Worm (Caenorhabditis elegans): ENCODE results near the gene K01C8.2.

The K01C8.2 gene

ce11 chrII:8253160-8253793 lies 16.0 kb downstream of the K01C8.2 start, which contains the start of gene F35C11.5 (continued):
- peak; percentile 13 for TF ChIP-seq him-1 (tag; optimal IDR thresholded peaks at IDR 0.05)
- TF ChIP-seq ceh-79 (tag; optimal IDR thresholded peaks at IDR 0.05): no peak
- no peak for TF ChIP-seq ztf-25 (GFP tag; IDR thresholded peaks at IDR 0.05)
- TF ChIP-seq dpl-1 (GFP tag; optimal IDR thresholded peaks at IDR 0.05): peak; percentile 66
- no peak for TF ChIP-seq lin-26 (GFP tag; IDR thresholded peaks at IDR 0.05)
- TF ChIP-seq ama-1 (optimal IDR thresholded peaks at IDR 0.05): no peak
- TF ChIP-seq ama-1 (GFP tag; optimal IDR thresholded peaks at IDR 0.05): no peak
- TF ChIP-seq cebp-1 (GFP tag; IDR thresholded peaks at IDR 0.05): no peak
- TF ChIP-seq cebp-1 (tag; optimal IDR thresholded peaks at IDR 0.05): no peak
- TF ChIP-seq T07F8.4 (tag; optimal IDR thresholded peaks at IDR 0.05): no peak
- no peak for TF ChIP-seq cebp-2 (GFP tag; IDR thresholded peaks at IDR 0.05)
- TF ChIP-seq C17E4.6 (GFP tag; IDR thresholded peaks at IDR 0.05): no peak

- no peak for TF ChIP-seq athp-1 (tag; optimal IDR thresholded peaks at IDR 0.05)
- TF ChIP-seq nfyb-1 (GFP tag; IDR thresholded peaks at IDR 0.05): no peak
- no peak for TF ChIP-seq ccch-3 (GFP tag; optimal IDR thresholded peaks at IDR 0.05)
- no peak for TF ChIP-seq nhr-179 (tag; optimal IDR thresholded peaks at IDR 0.05)
- TF ChIP-seq hmg-20 (GFP tag; IDR thresholded peaks at IDR 0.05): no peak
- no peak for TF ChIP-seq Y67H2A.10 (GFP tag; conservative IDR thresholded peaks at IDR 0.05)
- no peak for TF ChIP-seq ceh-100 (GFP tag; IDR thresholded peaks at IDR 0.05)
- no peak for TF ChIP-seq ztf-28 (GFP tag; IDR thresholded peaks at IDR 0.05)
- TF ChIP-seq attf-5 (GFP tag; optimal IDR thresholded peaks at IDR 0.05): no peak
- TF ChIP-seq lsy-27 (tag; optimal IDR thresholded peaks at IDR 0.05; ENCODE audit: borderline replicate concordance, insufficient read depth): no peak
- no peak for TF ChIP-seq him-1 (tag; optimal IDR thresholded peaks at IDR 0.05)
- TF ChIP-seq F33H1.4 (GFP tag; IDR thresholded peaks at IDR 0.05): no peak
- no peak for TF ChIP-seq snpc-1.3 (tag; optimal IDR thresholded peaks at IDR 0.05; ENCODE audit: insufficient read depth)
- TF ChIP-seq hrde-1 (tag; optimal IDR thresholded peaks at IDR 0.05; ENCODE audit: borderline replicate concordance): no peak
- no peak for TF ChIP-seq gei-17 (GFP tag; optimal IDR thresholded peaks at IDR 0.05)
- TF ChIP-seq ceh-27 (GFP tag; optimal IDR thresholded peaks at IDR 0.05): no peak
- TF ChIP-seq lin-40 (tag; optimal IDR thresholded peaks at IDR 0.05): no peak
Measured at ce11 chrII:8249710-8250109, 19.5 kb downstream of the K01C8.2 start.

- no peak for TF ChIP-seq let-526 (GFP tag; IDR thresholded peaks at IDR 0.05)
- TF ChIP-seq fkh-3 (tag; optimal IDR thresholded peaks at IDR 0.05): no peak
- no peak for TF ChIP-seq akir-1 (GFP tag; optimal IDR thresholded peaks at IDR 0.05)
- TF ChIP-seq unc-62 (GFP tag; optimal IDR thresholded peaks at IDR 0.05): peak; percentile 77
- TF ChIP-seq snpc-4 (GFP tag; optimal IDR thresholded peaks at IDR 0.05): no peak
- no peak for TF ChIP-seq snpc-4 (tag; optimal IDR thresholded peaks at IDR 0.05)
- no peak for TF ChIP-seq tbx-9 (tag; optimal IDR thresholded peaks at IDR 0.05; ENCODE audit: borderline replicate concordance)
- no peak for TF ChIP-seq dpff-1 (tag; optimal IDR thresholded peaks at IDR 0.05)
- TF ChIP-seq zim-3 (tag; optimal IDR thresholded peaks at IDR 0.05): no peak
- TF ChIP-seq madf-10 (tag; optimal IDR thresholded peaks at IDR 0.05): no peak
- TF ChIP-seq ama-1 (optimal IDR thresholded peaks at IDR 0.05): no peak
- TF ChIP-seq ama-1 (GFP tag; optimal IDR thresholded peaks at IDR 0.05): no peak
- no peak for TF ChIP-seq C06A6.2 (GFP tag; conservative IDR thresholded peaks at IDR 0.05)
- no peak for TF ChIP-seq F57A8.1 (GFP tag; optimal IDR thresholded peaks at IDR 0.05)
- no peak for TF ChIP-seq egl-44 (GFP tag; IDR thresholded peaks at IDR 0.05)
- no peak for TF ChIP-seq ztf-28 (GFP tag; IDR thresholded peaks at IDR 0.05)
- peak; percentile 16 for TF ChIP-seq pha-4 (tag; optimal IDR thresholded peaks at IDR 0.05)
- TF ChIP-seq aptf-2 (GFP tag; conservative IDR thresholded peaks at IDR 0.05): no peak
- no peak for TF ChIP-seq nhr-90 (tag; optimal IDR thresholded peaks at IDR 0.05)
- no peak for TF ChIP-seq ccch-3 (GFP tag; optimal IDR thresholded peaks at IDR 0.05)
- TF ChIP-seq nhr-80 (tag; optimal IDR thresholded peaks at IDR 0.05): peak; percentile 89
- TF ChIP-seq lin-35 (GFP tag; optimal IDR thresholded peaks at IDR 0.05): no peak
- peak in 1 of 2 experiments; percentile 9 for TF ChIP-seq let-607 (tag; optimal IDR thresholded peaks at IDR 0.05)
Measured at ce11 chrII:8248745-8249144, 20.5 kb downstream of the K01C8.2 start, which contains the start of the genes F35C11.2 and F35C11.4. TSS of gene F35C11.2 (minus strand) at chrII:8248834. TSS of gene F35C11.4 (plus strand) at chrII:8249004.

Measured in whole organism, young adult.